Fruit fly (Drosophila melanogaster): Measurements from ENCODE around the gene IntS6.
A peak's percentile ranks its signal among the peaks of the same experiment; 100 is the strongest.

IntS6 gene

DNA sequence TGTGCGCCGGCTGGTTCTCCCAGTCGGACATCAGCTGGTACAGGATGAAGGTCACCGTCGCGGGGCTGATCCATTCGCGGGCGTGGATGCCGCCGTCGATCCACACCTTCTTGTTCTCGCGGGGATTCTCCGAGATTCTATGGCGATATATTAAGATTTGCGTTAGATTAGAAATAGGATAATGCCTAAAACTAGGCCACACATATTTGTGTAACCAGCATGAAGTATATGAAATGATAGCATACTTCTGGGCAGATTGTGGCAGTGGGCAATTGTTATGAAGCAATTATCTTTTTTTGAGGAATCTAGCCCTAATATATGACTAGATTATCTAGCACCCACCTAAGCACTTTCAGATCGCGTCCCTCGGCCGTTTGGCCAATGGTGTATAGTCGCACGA, 19.7 kb upstream of the IntS6 start:
- TF ChIP-seq Eip78C (GFP tag) (peak; percentile 8), CG11762 (GFP tag; optimal IDR thresholded peaks at IDR 0.05; ENCODE audit: insufficient read depth) (no peak)

DNA sequence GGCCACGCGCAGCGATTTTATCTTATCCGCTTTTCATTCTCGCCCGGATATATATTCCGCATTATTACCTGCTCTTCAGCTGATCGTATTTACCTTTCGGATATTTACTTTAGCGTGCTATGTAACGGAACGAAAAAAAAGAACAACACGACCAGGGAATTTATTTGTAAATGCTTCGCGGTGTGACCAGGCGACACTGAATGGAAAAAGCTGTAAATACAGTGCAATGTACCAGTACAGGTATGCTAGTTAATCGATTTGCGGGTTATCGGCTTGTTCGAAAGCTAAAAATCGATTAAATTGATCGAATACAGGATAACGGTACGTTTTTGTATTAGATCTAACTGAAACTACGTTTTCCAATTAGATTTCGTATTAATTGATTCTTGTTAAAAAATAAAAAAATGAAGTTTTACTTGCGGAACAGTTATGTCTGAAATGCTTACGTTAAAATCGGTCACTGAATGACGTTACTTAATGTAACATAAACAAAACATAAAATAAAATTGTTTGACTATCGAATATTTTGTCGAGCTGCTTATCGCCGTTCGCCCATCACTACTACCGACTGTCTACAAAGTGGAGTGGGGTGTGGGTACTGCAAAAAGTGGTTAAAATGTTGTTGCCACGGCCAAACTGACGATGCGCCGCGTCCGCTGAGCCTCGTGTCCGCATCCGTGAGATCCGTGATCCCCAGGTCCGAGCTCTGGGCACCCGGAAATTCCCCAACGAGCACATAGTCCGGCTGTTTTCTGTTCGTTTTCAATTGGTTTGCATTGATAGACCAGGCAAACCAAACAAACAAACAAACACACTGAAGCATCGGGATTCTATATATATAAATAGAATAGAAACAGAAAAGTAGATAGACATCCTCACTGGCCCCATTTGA, 17.2 kb upstream of the IntS6 start, which contains the start of the genes MAPk-Ak2 and CG42699:
Gene MAPk-Ak2 (minus strand): TSS at position 203 of the 892 bp plus-strand sequence.
Gene CG42699 (plus strand): TSS at position 553 of the 892 bp plus-strand sequence.
- peak; percentile 15 for TF ChIP-seq Ets96B (tag; optimal IDR thresholded peaks at IDR 0.05)
- TF ChIP-seq topi (GFP tag; optimal IDR thresholded peaks at IDR 0.05), result peak; percentile 47
- no peak for TF ChIP-seq CG15336 (GFP tag; IDR thresholded peaks at IDR 0.05)
- peak; percentile 34 for TF ChIP-seq CG1621 (tag; optimal IDR thresholded peaks at IDR 0.05)
- no peak; the same call in 2 of the 3 replicates for TF ChIP-seq eg (GFP tag; IDR thresholded peaks at IDR 0.05)
- no peak for TF ChIP-seq Gug (GFP tag; IDR thresholded peaks at IDR 0.05)
- peak; percentile 3 for TF ChIP-seq CG3032 (tag; optimal IDR thresholded peaks at IDR 0.05)
- TF ChIP-seq CG34406 (GFP tag; optimal IDR thresholded peaks at IDR 0.05), result peak; percentile 58
- peak; percentile 16 for TF ChIP-seq Sox14 (GFP tag; optimal IDR thresholded peaks at IDR 0.05)
- peak; percentile 72 for TF ChIP-seq esn (GFP tag; optimal IDR thresholded peaks at IDR 0.05)
- peak; percentile 87 for TF ChIP-seq Eip78C (GFP tag)
- peak; percentile 52 for TF ChIP-seq CG16779 (tag; optimal IDR thresholded peaks at IDR 0.05)
- no peak for TF ChIP-seq Sox15 (GFP tag; optimal IDR thresholded peaks at IDR 0.05)
- peak; percentile 59 for TF ChIP-seq CG7368 (GFP tag; optimal IDR thresholded peaks at IDR 0.05)
- no peak for TF ChIP-seq Hr4 (GFP tag; optimal IDR thresholded peaks at IDR 0.05)
- no peak for TF ChIP-seq Ets21C (GFP tag; optimal IDR thresholded peaks at IDR 0.05)
- peak; percentile 45 for TF ChIP-seq CG3919 (GFP tag; optimal IDR thresholded peaks at IDR 0.05)
- TF ChIP-seq svp (GFP tag), result no peak
- TF ChIP-seq CG9139 (GFP tag; optimal IDR thresholded peaks at IDR 0.05), result peak; percentile 65
- TF ChIP-seq Lpt (GFP tag; optimal IDR thresholded peaks at IDR 0.05), result no peak
- peak; percentile 49 for TF ChIP-seq CG10631 (GFP tag; optimal IDR thresholded peaks at IDR 0.05)
- peak; percentile 10 for TF ChIP-seq acj6 (GFP tag; optimal IDR thresholded peaks at IDR 0.05)
- peak; percentile 13 for TF ChIP-seq fd59A (GFP tag; optimal IDR thresholded peaks at IDR 0.05)
- peak; percentile 7 for TF ChIP-seq CG6276 (GFP tag; optimal IDR thresholded peaks at IDR 0.05)
- peak; percentile 58 for TF ChIP-seq CG8632 (GFP tag; optimal IDR thresholded peaks at IDR 0.05)
- no peak for TF ChIP-seq Eip93F (GFP tag; optimal IDR thresholded peaks at IDR 0.05)
- TF ChIP-seq Hr38 (GFP tag; optimal IDR thresholded peaks at IDR 0.05), result no peak
- TF ChIP-seq Blimp-1 (GFP tag; optimal IDR thresholded peaks at IDR 0.05), result peak; percentile 29
- peak; percentile 57 for TF ChIP-seq vri (GFP tag; optimal IDR thresholded peaks at IDR 0.05)
- peak; percentile 54 for TF ChIP-seq Sox102F (GFP tag; optimal IDR thresholded peaks at IDR 0.05)
- TF ChIP-seq CG32006 (GFP tag; optimal IDR thresholded peaks at IDR 0.05), result no peak
- no peak for TF ChIP-seq dac (GFP tag; optimal IDR thresholded peaks at IDR 0.05)
- no peak for TF ChIP-seq Hr39 (GFP tag; optimal IDR thresholded peaks at IDR 0.05)
- TF ChIP-seq CG6792 (GFP tag; optimal IDR thresholded peaks at IDR 0.05), result peak; percentile 54
- TF ChIP-seq lz (GFP tag; optimal IDR thresholded peaks at IDR 0.05), result no peak
- TF ChIP-seq CG6163 (GFP tag; IDR thresholded peaks at IDR 0.05), result peak; percentile 34; the same call in 2 of the 3 replicates
- TF ChIP-seq dsx (GFP tag; optimal IDR thresholded peaks at IDR 0.05; ENCODE audit: poor library complexity, severe bottlenecking), result peak; percentile 55
- TF ChIP-seq cyc (GFP tag; optimal IDR thresholded peaks at IDR 0.05), result peak; percentile 3
- no peak for TF ChIP-seq CG11762 (GFP tag; optimal IDR thresholded peaks at IDR 0.05; ENCODE audit: insufficient read depth)
- peak; percentile 74 for TF ChIP-seq CG6808 (GFP tag; optimal IDR thresholded peaks at IDR 0.05)
- TF ChIP-seq OdsH (GFP tag; optimal IDR thresholded peaks at IDR 0.05), result peak; percentile 8
- no peak for TF ChIP-seq CG11294 (GFP tag; IDR thresholded peaks at IDR 0.05)
- TF ChIP-seq fkh (GFP tag; optimal IDR thresholded peaks at IDR 0.05), result peak; percentile 97
- TF ChIP-seq CG8319 (GFP tag; optimal IDR thresholded peaks at IDR 0.05), result no peak
- TF ChIP-seq achi (GFP tag; optimal IDR thresholded peaks at IDR 0.05), result peak; percentile 42
- TF ChIP-seq net (GFP tag; optimal IDR thresholded peaks at IDR 0.05), result peak; percentile 70
- TF ChIP-seq CG8119 (GFP tag; IDR thresholded peaks at IDR 0.05), result 0 out of 3 replicates have a peak, but pooled peaks have one; percentile 22
- TF ChIP-seq CG4318 (GFP tag; optimal IDR thresholded peaks at IDR 0.05), result no peak
